Worm (Caenorhabditis elegans) whole organism, L2 larva: Measurements from ENCODE around the gene B0001.3.

ENCODE experiments used
- C34F6.9 ChIP-seq: fragments of 150-350 bp; optimal IDR thresholded peaks from 2 replicates; lab custom pipeline; 2014; ENCODE audit warnings: missing biosample characterization, missing genetic modification characterization
- F13H6.1 ChIP-seq: sonication (generic microtip); optimal IDR thresholded peaks from 2 replicates; lab custom pipeline; 2016; ENCODE audit warnings: missing genetic modification characterization, missing compliant biosample characterization
- Y55F3AM.14 ChIP-seq: fragments of 200-800 bp; sonication (Bioruptor generic); optimal IDR thresholded peaks from 2 replicates; lab custom pipeline; 2018; ENCODE audit warnings: mild to moderate bottlenecking, missing genetic modification characterization, missing compliant biosample characterization
- alr-1 ChIP-seq: fragments of 150-350 bp; optimal IDR thresholded peaks from 2 replicates; lab custom pipeline; 2014; ENCODE audit warnings: missing biosample characterization, missing genetic modification characterization
- aly-2 ChIP-seq: fragments of 150-350 bp; optimal IDR thresholded peaks from 2 replicates; lab custom pipeline; 2014; ENCODE audit warnings: missing biosample characterization, missing genetic modification characterization
- ama-1 ChIP-seq: fragments of 150-350 bp; optimal IDR thresholded peaks from 2 replicates; lab custom pipeline; 2018; ENCODE audit warnings: inconsistent platforms
- ceh-16 ChIP-seq: fragments of 150-350 bp; optimal IDR thresholded peaks from 2 replicates; lab custom pipeline; 2014; ENCODE audit warnings: missing biosample characterization, missing genetic modification characterization
- ceh-82 ChIP-seq: fragments of 150-350 bp; optimal IDR thresholded peaks from 2 replicates; lab custom pipeline; 2014; ENCODE audit warnings: missing biosample characterization, missing genetic modification characterization
- crh-2 ChIP-seq: sonication (generic microtip); optimal IDR thresholded peaks from 2 replicates; lab custom pipeline; 2017; ENCODE audit warnings: missing biosample characterization, missing genetic modification characterization
- dmd-4 ChIP-seq: sonication (generic microtip); optimal IDR thresholded peaks from 2 replicates; lab custom pipeline; 2017; ENCODE audit warnings: missing biosample characterization, missing genetic modification characterization
- egl-27 ChIP-seq: sonication (generic microtip); optimal IDR thresholded peaks from 3 replicates; lab custom pipeline; 2017; ENCODE audit warnings: missing biosample characterization, missing genetic modification reagents, missing genetic modification characterization
- elt-1 ChIP-seq: fragments of 150-350 bp; optimal IDR thresholded peaks from 2 replicates; lab custom pipeline; 2014; ENCODE audit warnings: missing biosample characterization, missing genetic modification characterization
- lin-11 ChIP-seq: fragments of 150-350 bp; sonication (generic microtip); optimal IDR thresholded peaks from 2 replicates; lab custom pipeline; 2014; ENCODE audit warnings: missing biosample characterization, missing genetic modification characterization, inconsistent platforms, mixed read lengths
- lin-13 ChIP-seq: fragments of 150-350 bp; optimal IDR thresholded peaks from 2 replicates; lab custom pipeline; 2014; ENCODE audit warnings: missing biosample characterization, missing genetic modification reagents, missing genetic modification characterization
- lsy-2 ChIP-seq, 2 experiments: fragments of 150-350 bp in 1 of 2; sonication (generic microtip) in 1 of 2; optimal IDR thresholded peaks; 2 replicates each; lab custom pipeline; 2014 to 2017; ENCODE audit warnings: missing biosample characterization in 2 of 2, missing genetic modification characterization in 2 of 2
- mab-5 ChIP-seq: fragments of 150-350 bp; optimal IDR thresholded peaks from 2 replicates; lab custom pipeline; 2014; ENCODE audit warnings: missing biosample characterization, missing genetic modification characterization
- mdl-1 ChIP-seq, 2 experiments: fragments of 150-350 bp in 1 of 2; sonication (generic microtip) in 1 of 2; optimal IDR thresholded peaks; 2 replicates each; lab custom pipeline; 2017; ENCODE audit warnings: missing biosample characterization in 2 of 2, missing genetic modification characterization in 2 of 2
- nhr-10 ChIP-seq: sonication (generic microtip); optimal IDR thresholded peaks from 2 replicates; lab custom pipeline; 2017; ENCODE audit warnings: missing biosample characterization, missing genetic modification characterization
- nhr-12 ChIP-seq: fragments of 150-350 bp; optimal IDR thresholded peaks from 2 replicates; lab custom pipeline; 2014; ENCODE audit warnings: missing biosample characterization, missing genetic modification characterization
- nhr-129 ChIP-seq: fragments of 150-350 bp; optimal IDR thresholded peaks from 2 replicates; lab custom pipeline; 2014; ENCODE audit warnings: missing biosample characterization, missing genetic modification characterization
- nhr-23 ChIP-seq: fragments of 150-350 bp; optimal IDR thresholded peaks from 2 replicates; lab custom pipeline; 2014; ENCODE audit warnings: missing biosample characterization, missing genetic modification reagents, missing genetic modification characterization
- nhr-237 ChIP-seq: fragments of 150-350 bp; optimal IDR thresholded peaks from 2 replicates; lab custom pipeline; 2014; ENCODE audit warnings: missing biosample characterization, missing genetic modification characterization
- nhr-25 ChIP-seq: fragments of 150-350 bp; sonication (generic microtip); optimal IDR thresholded peaks from 3 replicates; lab custom pipeline; 2014; ENCODE audit warnings: missing biosample characterization, missing genetic modification characterization
- peb-1 ChIP-seq: fragments of 150-350 bp; optimal IDR thresholded peaks from 2 replicates; lab custom pipeline; 2014; ENCODE audit warnings: missing biosample characterization, missing genetic modification characterization
- sma-9 ChIP-seq, 2 experiments: fragments of 150-350 bp in 1 of 2; sonication (generic microtip) in 1 of 2; optimal IDR thresholded peaks; 2 replicates each; lab custom pipeline; 2014 to 2016; ENCODE audit warnings: missing genetic modification characterization in 2 of 2, mild to moderate bottlenecking in 1 of 2, missing biosample characterization in 1 of 2, missing compliant biosample characterization in 1 of 2, missing genetic modification reagents in 1 of 2, moderate library complexity in 1 of 2
- unc-39 ChIP-seq: fragments of 150-350 bp; optimal IDR thresholded peaks from 2 replicates; lab custom pipeline; 2014; ENCODE audit warnings: missing biosample characterization, missing genetic modification characterization
- unc-55 ChIP-seq: fragments of 150-350 bp; sonication (generic microtip); optimal IDR thresholded peaks from 3 replicates; lab custom pipeline; 2014; ENCODE audit warnings: missing biosample characterization, missing genetic modification reagents, missing genetic modification characterization
- unc-62 ChIP-seq: fragments of 150-350 bp; optimal IDR thresholded peaks from 2 replicates; lab custom pipeline; 2014; ENCODE audit warnings: missing biosample characterization, missing genetic modification reagents, missing genetic modification characterization
- ztf-1 ChIP-seq: fragments of 200-800 bp; sonication (Bioruptor generic); conservative IDR thresholded peaks from 2 replicates; pipeline ENCODE4 v1.3.6; 2022; ENCODE audit warnings: missing genetic modification characterization, missing compliant biosample characterization
- ztf-11 ChIP-seq: sonication (generic microtip); optimal IDR thresholded peaks from 2 replicates; lab custom pipeline; 2017; ENCODE audit warnings: missing biosample characterization, missing genetic modification characterization

Gene B0001.3

DNA sequence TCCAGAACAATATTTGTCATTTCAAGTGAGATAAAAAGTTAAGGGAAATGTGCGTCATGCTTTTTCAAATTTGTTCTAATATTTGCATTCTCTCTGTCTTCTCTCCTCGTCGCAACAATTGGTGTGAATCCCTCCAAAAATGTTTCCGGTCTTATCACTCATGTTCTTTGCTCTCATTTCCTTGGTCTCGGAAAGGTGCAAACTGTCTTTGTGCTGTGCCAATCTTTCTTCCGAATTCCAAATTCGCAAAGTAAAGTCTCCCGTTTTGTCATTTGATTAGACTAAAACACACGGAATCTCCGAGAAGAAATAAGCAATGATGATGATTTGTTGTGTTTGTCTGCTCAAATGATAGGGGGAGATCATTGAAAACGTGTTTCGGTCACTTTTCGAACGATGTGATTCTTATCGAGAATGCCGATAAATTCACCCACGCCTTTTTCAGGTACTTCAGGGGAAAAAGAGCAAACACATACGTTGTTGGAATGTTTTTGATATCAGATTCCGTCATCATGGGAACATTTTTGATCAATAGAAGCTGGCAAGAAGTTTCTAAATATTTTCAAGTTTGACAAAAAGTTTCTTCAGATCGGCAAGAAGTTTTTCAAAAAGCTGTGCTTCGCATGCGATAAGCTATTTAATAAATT, 20.0 kb upstream of the B0001.3 start:
- TF ChIP-seq unc-55 (GFP tag; lab: Kevin White, UChicago) (no peak), mdl-1 (tag; optimal IDR thresholded peaks at IDR 0.05; lab: Kevin White, UChicago) (no peak), Y55F3AM.14 (GFP tag; lab: Kevin White, UChicago) (no peak), lin-11 (tag; lab: Kevin White, UChicago) (no peak), sma-9 (GFP tag; optimal IDR thresholded peaks at IDR 0.05; lab: Kevin White, UChicago) (no peak), sma-9 (tag; optimal IDR thresholded peaks at IDR 0.05; lab: Kevin White, UChicago) (no peak), nhr-129 (tag; lab: Kevin White, UChicago) (peak; percentile 50)

- no peak for TF ChIP-seq ztf-11 (tag; lab: Kevin White, UChicago)
- TF ChIP-seq unc-39 (tag; lab: Kevin White, UChicago) = no peak
- no peak for TF ChIP-seq nhr-12
- TF ChIP-seq alr-1 (tag; lab: Kevin White, UChicago) = no peak
- TF ChIP-seq F13H6.1 = no peak
- TF ChIP-seq ceh-16 = no peak
- no peak for TF ChIP-seq nhr-10
- no peak for TF ChIP-seq mab-5 (tag; lab: Kevin White, UChicago)
- TF ChIP-seq dmd-4 (tag; lab: Kevin White, UChicago) = no peak
- TF ChIP-seq mdl-1 (tag; optimal IDR thresholded peaks at IDR 0.05; lab: Kevin White, UChicago) = no peak
- TF ChIP-seq lin-13 (GFP tag; lab: Kevin White, UChicago) = no peak
- TF ChIP-seq aly-2 (tag; lab: Kevin White, UChicago) = no peak
- TF ChIP-seq nhr-237 (tag; lab: Kevin White, UChicago) = no peak
Measured at ce11 chrIV:12162732-12163131, 17.2 kb upstream of the B0001.3 start.

ce11 chrIV:12160421-12160820, 14.9 kb upstream of the B0001.3 start:
- no peak for TF ChIP-seq ceh-82 (tag; lab: Kevin White, UChicago)
- TF ChIP-seq unc-55 (GFP tag; lab: Kevin White, UChicago) = no peak
- no peak for TF ChIP-seq lin-13 (GFP tag; lab: Kevin White, UChicago)
- no peak for TF ChIP-seq C34F6.9

ce11 chrIV:12157915-12158314, 12.4 kb upstream of the B0001.3 start:
- TF ChIP-seq nhr-129 (tag; lab: Kevin White, UChicago) (peak; percentile 62), ceh-82 (tag; lab: Kevin White, UChicago) (no peak)

DNA sequence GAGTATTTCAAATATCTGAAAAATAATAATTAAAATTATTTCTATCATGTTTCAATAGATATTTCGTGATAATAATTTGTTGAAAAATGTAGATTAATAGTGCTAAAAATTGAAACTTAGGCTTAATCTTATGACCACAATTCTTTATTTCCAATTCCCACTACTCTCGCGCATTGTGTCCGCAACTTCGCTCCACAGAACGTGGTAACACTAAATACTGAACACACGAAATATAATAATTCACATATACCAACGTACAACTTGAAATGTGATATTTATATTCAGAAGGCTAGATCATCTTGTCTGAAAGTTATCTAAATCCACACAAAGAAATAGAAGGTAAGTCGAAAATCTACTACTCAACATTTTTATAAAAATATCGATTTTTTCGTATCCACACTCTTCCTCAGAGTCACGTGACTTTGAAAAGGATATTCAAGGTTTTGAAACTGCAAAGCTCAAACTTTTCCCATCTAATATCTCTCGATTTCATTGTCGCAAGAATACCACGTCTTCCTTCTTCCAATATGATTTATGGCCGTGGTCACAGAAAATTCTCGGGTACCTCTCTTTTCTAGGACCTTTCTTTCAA, 11.2 kb upstream of the B0001.3 start, which contains the start of gene eri-12:
Gene eri-12 (plus strand): TSS at position 197 of the 592 bp plus-strand sequence.
- TF ChIP-seq egl-27 (no peak), nhr-12 (no peak), ztf-1 (GFP tag; lab: Robert Waterston, UW) (no peak), lsy-2 (tag; optimal IDR thresholded peaks at IDR 0.05; lab: Kevin White, UChicago) (peak in 1 of 2 experiments; percentile 27), elt-1 (tag; lab: Kevin White, UChicago) (no peak), mdl-1 (tag; optimal IDR thresholded peaks at IDR 0.05; lab: Kevin White, UChicago) (no peak), nhr-129 (tag; lab: Kevin White, UChicago) (peak; percentile 67), C34F6.9 (peak; percentile 64), crh-2 (tag; lab: Kevin White, UChicago) (peak; percentile 34), nhr-25 (tag; lab: Kevin White, UChicago) (no peak), dmd-4 (tag; lab: Kevin White, UChicago) (no peak), unc-62 (GFP tag; lab: Kevin White, UChicago) (no peak), aly-2 (tag; lab: Kevin White, UChicago) (no peak), mab-5 (tag; lab: Kevin White, UChicago) (no peak), ceh-16 (no peak), alr-1 (tag; lab: Kevin White, UChicago) (no peak), ama-1 (lab: Kevin White, UChicago) (no peak), nhr-23 (no peak), peb-1 (no peak), lin-11 (tag; lab: Kevin White, UChicago) (no peak)
- TF ChIP-seq, all 48 proteins: peak for 4
